Worm (Caenorhabditis elegans) whole organism, L3 larva: ENCODE data around the gene ver-3.

Experiments used
- ZK546.5 ChIP-seq: sonication (generic microtip); optimal IDR thresholded peaks from 2 replicates; lab custom pipeline; 2017; ENCODE audit warnings: missing biosample characterization, missing genetic modification characterization
- aly-2 ChIP-seq: fragments of 150-350 bp; optimal IDR thresholded peaks from 2 replicates; lab custom pipeline; 2014; ENCODE audit warnings: missing biosample characterization, missing genetic modification characterization
- ama-1 ChIP-seq: fragments of 150-350 bp; optimal IDR thresholded peaks from 2 replicates; lab custom pipeline; 2018
- ceh-16 ChIP-seq: sonication (generic microtip); optimal IDR thresholded peaks from 2 replicates; lab custom pipeline; 2017; ENCODE audit warnings: missing biosample characterization, missing genetic modification characterization
- ceh-28 ChIP-seq: fragments of 150-350 bp; optimal IDR thresholded peaks from 2 replicates; lab custom pipeline; 2014; ENCODE audit warnings: missing biosample characterization, missing genetic modification reagents, missing genetic modification characterization
- ceh-9 ChIP-seq: sonication (generic microtip); optimal IDR thresholded peaks from 2 replicates; lab custom pipeline; 2018; ENCODE audit warnings: missing biosample characterization, missing genetic modification characterization
- daf-12 ChIP-seq: fragments of 150-350 bp; optimal IDR thresholded peaks from 2 replicates; lab custom pipeline; 2014; ENCODE audit warnings: missing biosample characterization, missing genetic modification reagents, missing genetic modification characterization
- egl-27 ChIP-seq: sonication (generic microtip); optimal IDR thresholded peaks from 4 replicates; lab custom pipeline; 2017; ENCODE audit warnings: missing biosample characterization, missing genetic modification reagents, missing genetic modification characterization
- egl-5 ChIP-seq: fragments of 150-350 bp; optimal IDR thresholded peaks from 2 replicates; lab custom pipeline; 2017; ENCODE audit warnings: missing biosample characterization, missing genetic modification reagents, missing genetic modification characterization, inconsistent platforms
- elt-2 ChIP-seq: sonication (generic microtip); optimal IDR thresholded peaks from 2 replicates; lab custom pipeline; 2016; ENCODE audit warnings: missing genetic modification reagents, mild to moderate bottlenecking, missing genetic modification characterization, missing compliant biosample characterization
- fkh-10 ChIP-seq: sonication (generic microtip); optimal IDR thresholded peaks from 2 replicates; lab custom pipeline; 2017; ENCODE audit warnings: missing biosample characterization, missing genetic modification reagents, missing genetic modification characterization
- fkh-2 ChIP-seq: fragments of 150-350 bp; optimal IDR thresholded peaks from 2 replicates; lab custom pipeline; 2014; ENCODE audit warnings: missing biosample characterization, missing genetic modification reagents, missing genetic modification characterization
- fos-1 ChIP-seq: fragments of 150-350 bp; optimal IDR thresholded peaks from 2 replicates; lab custom pipeline; 2014; ENCODE audit warnings: missing biosample characterization, missing genetic modification characterization
- jun-1 ChIP-seq: fragments of 150-350 bp; optimal IDR thresholded peaks from 2 replicates; lab custom pipeline; 2014; ENCODE audit warnings: missing biosample characterization, missing genetic modification reagents, missing genetic modification characterization
- lin-15B ChIP-seq: fragments of 150-350 bp; optimal IDR thresholded peaks from 2 replicates; lab custom pipeline; 2014; ENCODE audit warnings: missing biosample characterization, missing genetic modification characterization
- lin-39 ChIP-seq: fragments of 150-350 bp; optimal IDR thresholded peaks from 2 replicates; lab custom pipeline; 2018; ENCODE audit warnings: missing biosample characterization, missing genetic modification reagents, missing genetic modification characterization
- mdl-1 ChIP-seq: fragments of 150-350 bp; optimal IDR thresholded peaks from 2 replicates; lab custom pipeline; 2014; ENCODE audit warnings: missing biosample characterization, missing genetic modification characterization
- mml-1 ChIP-seq: fragments of 150-350 bp; sonication (generic microtip); optimal IDR thresholded peaks from 3 replicates; lab custom pipeline; 2014; ENCODE audit warnings: missing biosample characterization, missing genetic modification characterization
- nhr-11 ChIP-seq: fragments of 150-350 bp; optimal IDR thresholded peaks from 2 replicates; lab custom pipeline; 2014; ENCODE audit warnings: missing biosample characterization, missing genetic modification characterization
- nhr-12 ChIP-seq: fragments of 150-350 bp; optimal IDR thresholded peaks from 2 replicates; lab custom pipeline; 2014; ENCODE audit warnings: missing biosample characterization, missing genetic modification characterization
- nhr-23 ChIP-seq: fragments of 150-350 bp; optimal IDR thresholded peaks from 2 replicates; lab custom pipeline; 2014; ENCODE audit warnings: missing biosample characterization, missing genetic modification reagents, missing genetic modification characterization
- nhr-237 ChIP-seq: fragments of 150-350 bp; optimal IDR thresholded peaks from 2 replicates; lab custom pipeline; 2014; ENCODE audit warnings: missing biosample characterization, missing genetic modification characterization
- nhr-25 ChIP-seq: sonication (generic microtip); optimal IDR thresholded peaks from 2 replicates; lab custom pipeline; 2017; ENCODE audit warnings: missing biosample characterization, missing genetic modification characterization
- nhr-28 ChIP-seq: fragments of 150-350 bp; optimal IDR thresholded peaks from 2 replicates; lab custom pipeline; 2014; ENCODE audit warnings: missing biosample characterization, missing genetic modification characterization
- nhr-43 ChIP-seq: sonication (generic microtip); optimal IDR thresholded peaks from 2 replicates; lab custom pipeline; 2016; ENCODE audit warnings: mild to moderate bottlenecking, missing genetic modification characterization, missing compliant biosample characterization; ENCODE audit not compliant: poor library complexity, severe bottlenecking
- pqm-1 ChIP-seq: fragments of 150-350 bp; optimal IDR thresholded peaks from 2 replicates; lab custom pipeline; 2017; ENCODE audit warnings: missing biosample characterization, missing genetic modification characterization, inconsistent platforms
- tbx-2 ChIP-seq: sonication (generic microtip); optimal IDR thresholded peaks from 2 replicates; lab custom pipeline; 2016; ENCODE audit warnings: mild to moderate bottlenecking, missing genetic modification characterization, missing compliant biosample characterization
- unc-62 ChIP-seq: fragments of 150-350 bp; sonication (generic microtip); optimal IDR thresholded peaks from 4 replicates; lab custom pipeline; 2014; ENCODE audit warnings: missing biosample characterization, missing genetic modification reagents, missing genetic modification characterization
- ztf-4 ChIP-seq: fragments of 150-350 bp; optimal IDR thresholded peaks from 2 replicates; lab custom pipeline; 2014; ENCODE audit warnings: missing biosample characterization, missing genetic modification characterization

Gene ver-3

ce11 chrX:10953834-10954233, 38.4 kb upstream of the ver-3 start, which contains the start of gene pbo-4:
Gene pbo-4, plus strand, starts transcription at chrX:10954134.
- no peak for TF ChIP-seq aly-2 (tag; lab: Kevin White, UChicago)
- TF ChIP-seq, all 47 proteins: peak for 0

ce11 chrX:10956972-10957678, 35.2 kb upstream of the ver-3 start:
- TF ChIP-seq ceh-16 (tag; lab: Kevin White, UChicago) (no peak), elt-2 (tag; lab: Kevin White, UChicago) (peak; percentile 45), mdl-1 (tag; lab: Kevin White, UChicago) (no peak), pqm-1 (tag; lab: Kevin White, UChicago) (peak; percentile 32), nhr-237 (tag; lab: Kevin White, UChicago) (no peak), nhr-43 (no peak)

DNA sequence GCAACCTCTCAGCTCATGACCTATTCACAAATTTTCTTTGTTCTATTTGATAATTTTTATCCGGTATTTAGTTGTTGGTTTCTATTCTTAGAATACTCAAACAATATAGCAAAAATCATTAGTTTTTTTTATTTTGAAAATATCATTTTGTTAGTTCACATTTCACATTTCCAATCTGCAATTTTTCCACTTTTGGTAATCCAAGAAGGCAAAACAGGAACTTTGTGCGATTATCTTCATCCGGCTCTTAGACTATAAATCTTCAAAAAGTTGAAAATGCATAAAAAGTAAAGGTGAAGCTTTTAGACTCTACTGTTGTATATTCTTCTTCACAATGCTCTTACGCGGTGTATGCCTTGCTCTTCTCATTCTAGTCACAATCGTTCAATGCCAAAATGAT, 33.9 kb upstream of the ver-3 start, which contains the start of gene nlp-19:
TSS of gene nlp-19 (plus strand) at position 301 of the 400 bp plus-strand sequence.
- TF ChIP-seq ceh-28 (tag; lab: Kevin White, UChicago) (no peak), aly-2 (tag; lab: Kevin White, UChicago) (no peak), tbx-2 (tag; lab: Kevin White, UChicago) (no peak), nhr-237 (tag; lab: Kevin White, UChicago) (no peak), ZK546.5 (tag; lab: Kevin White, UChicago) (no peak), egl-27 (tag; lab: Kevin White, UChicago) (no peak), fkh-2 (tag; lab: Kevin White, UChicago) (no peak), ama-1 (lab: Kevin White, UChicago) (no peak), mdl-1 (tag; lab: Kevin White, UChicago) (no peak)

- no peak for TF ChIP-seq nhr-23 (tag; lab: Kevin White, UChicago)
- no peak for TF ChIP-seq ceh-28 (tag; lab: Kevin White, UChicago)
- TF ChIP-seq egl-5: no peak
- no peak for TF ChIP-seq nhr-25 (tag; lab: Kevin White, UChicago)
- TF ChIP-seq daf-12 (tag; lab: Kevin White, UChicago): no peak
- no peak for TF ChIP-seq nhr-28 (tag; lab: Kevin White, UChicago)
- no peak for TF ChIP-seq fos-1 (tag; lab: Kevin White, UChicago)
- no peak for TF ChIP-seq nhr-11 (tag; lab: Kevin White, UChicago)
- no peak for TF ChIP-seq ztf-4 (tag; lab: Kevin White, UChicago)
- TF ChIP-seq lin-15B (tag; lab: Kevin White, UChicago): no peak
- TF ChIP-seq ZK546.5 (tag; lab: Kevin White, UChicago): no peak
- TF ChIP-seq jun-1: no peak
- no peak for TF ChIP-seq ama-1 (lab: Kevin White, UChicago)
Observed at ce11 chrX:10959136-10959535, 33.1 kb upstream of the ver-3 start, which contains the start of gene K09C8.2. Gene K09C8.2, plus strand, starts transcription at chrX:10959436.

ce11 chrX:10961724-10962123, 30.6 kb upstream of the ver-3 start:
- TF ChIP-seq pqm-1 (tag; lab: Kevin White, UChicago) (no peak), nhr-25 (tag; lab: Kevin White, UChicago) (no peak), fkh-10 (GFP tag; lab: Kevin White, UChicago) (no peak), unc-62 (no peak), lin-39 (tag; lab: Kevin White, UChicago) (no peak), ceh-28 (tag; lab: Kevin White, UChicago) (no peak), mml-1 (tag; lab: Kevin White, UChicago) (no peak), nhr-23 (tag; lab: Kevin White, UChicago) (no peak), egl-5 (no peak), fkh-2 (tag; lab: Kevin White, UChicago) (no peak), nhr-12 (tag; lab: Kevin White, UChicago) (no peak), elt-2 (tag; lab: Kevin White, UChicago) (no peak), ceh-9 (tag; lab: Kevin White, UChicago) (no peak), nhr-28 (tag; lab: Kevin White, UChicago) (no peak), egl-27 (tag; lab: Kevin White, UChicago) (no peak)
